Worm (Caenorhabditis elegans): ENCODE measurements around the gene hlh-34.

The hlh-34 gene

ce11 chrV:13671911-13672639 lies 35.1 kb downstream of the hlh-34 start, which contains the start of the genes mip-2 and F58G11.4 (continued):
- TF ChIP-seq lsl-1 (GFP tag; optimal IDR thresholded peaks at IDR 0.05) (peak; percentile 90), D2030.7 (GFP tag; IDR thresholded peaks at IDR 0.05) (peak; percentile 43), snpc-1.1 (tag; optimal IDR thresholded peaks at IDR 0.05; ENCODE audit: insufficient read depth) (no peak), nhr-80 (tag; optimal IDR thresholded peaks at IDR 0.05) (no peak), rpc-1 (optimal IDR thresholded peaks at IDR 0.05) (no peak), rpc-1 (tag; optimal IDR thresholded peaks at IDR 0.05) (no peak), snpc-4 (GFP tag; optimal IDR thresholded peaks at IDR 0.05) (no peak), snpc-4 (tag; optimal IDR thresholded peaks at IDR 0.05) (no peak), F23B12.7 (tag; optimal IDR thresholded peaks at IDR 0.05; ENCODE audit: insufficient read depth) (no peak), F49E8.2 (tag; optimal IDR thresholded peaks at IDR 0.05; ENCODE audit: insufficient read depth) (no peak), madf-6 (GFP tag; IDR thresholded peaks at IDR 0.05) (peak; percentile 94), zfh-2 (GFP tag; conservative IDR thresholded peaks at IDR 0.05) (no peak), fkh-3 (tag; optimal IDR thresholded peaks at IDR 0.05) (no peak), mes-4 (tag; optimal IDR thresholded peaks at IDR 0.05) (no peak), lsy-27 (tag; optimal IDR thresholded peaks at IDR 0.05; ENCODE audit: borderline replicate concordance, insufficient read depth) (no peak), madf-3 (GFP tag; IDR thresholded peaks at IDR 0.05) (no peak), cebp-2 (GFP tag; IDR thresholded peaks at IDR 0.05) (no peak), mcd-1 (GFP tag; IDR thresholded peaks at IDR 0.05) (0 out of 2 replicates have a peak, but pooled peaks have one; percentile 25), unc-130 (GFP tag; optimal IDR thresholded peaks at IDR 0.05) (no peak), mxl-1 (tag; optimal IDR thresholded peaks at IDR 0.05) (no peak), F33H1.4 (GFP tag; IDR thresholded peaks at IDR 0.05) (peak; percentile 43), die-1 (tag; optimal IDR thresholded peaks at IDR 0.05) (no peak), K12H6.12 (tag; optimal IDR thresholded peaks at IDR 0.05) (no peak)

- peak; percentile 76 for TF ChIP-seq lin-26 (GFP tag; IDR thresholded peaks at IDR 0.05)
- no peak for TF ChIP-seq gei-17 (GFP tag; optimal IDR thresholded peaks at IDR 0.05)
- TF ChIP-seq rcor-1 (GFP tag; IDR thresholded peaks at IDR 0.05) = peak; percentile 59
- TF ChIP-seq ztf-18 (tag; optimal IDR thresholded peaks at IDR 0.05) = peak; percentile 24
- no peak for TF ChIP-seq somi-1 (GFP tag; optimal IDR thresholded peaks at IDR 0.05)
- no peak for TF ChIP-seq rpc-1 (optimal IDR thresholded peaks at IDR 0.05)
- TF ChIP-seq rpc-1 (tag; optimal IDR thresholded peaks at IDR 0.05) = no peak
- TF ChIP-seq xnd-1 (tag; optimal IDR thresholded peaks at IDR 0.05) = peak; percentile 23
- TF ChIP-seq hlh-26 (GFP tag; conservative IDR thresholded peaks at IDR 0.05) = no peak
- TF ChIP-seq F23B12.7 (tag; optimal IDR thresholded peaks at IDR 0.05; ENCODE audit: insufficient read depth) = no peak
- TF ChIP-seq akir-1 (GFP tag; optimal IDR thresholded peaks at IDR 0.05) = no peak
- TF ChIP-seq nfya-1 (tag; optimal IDR thresholded peaks at IDR 0.05; ENCODE audit: borderline replicate concordance, insufficient read depth) = no peak
- peak; percentile 72 for TF ChIP-seq madf-6 (GFP tag; IDR thresholded peaks at IDR 0.05)
- TF ChIP-seq B0336.3 (GFP tag; IDR thresholded peaks at IDR 0.05) = peak; percentile 12; the same call in 1 of the 2 replicates
- TF ChIP-seq ceh-27 (GFP tag; optimal IDR thresholded peaks at IDR 0.05) = no peak
- no peak for TF ChIP-seq nhr-27 (tag; optimal IDR thresholded peaks at IDR 0.05)
- no peak for TF ChIP-seq B0019.2 (GFP tag; conservative IDR thresholded peaks at IDR 0.05)
- no peak for TF ChIP-seq cebp-1 (GFP tag; IDR thresholded peaks at IDR 0.05)
- TF ChIP-seq cebp-1 (tag; optimal IDR thresholded peaks at IDR 0.05) = peak; percentile 44
- no peak for TF ChIP-seq ztf-26 (tag; optimal IDR thresholded peaks at IDR 0.05)
- peak; percentile 19 for TF ChIP-seq lsl-1 (GFP tag; optimal IDR thresholded peaks at IDR 0.05)
- no peak for TF ChIP-seq mcd-1 (GFP tag; IDR thresholded peaks at IDR 0.05)
- no peak for TF ChIP-seq egrh-3 (GFP tag; IDR thresholded peaks at IDR 0.05)
- no peak for TF ChIP-seq egl-44 (GFP tag; IDR thresholded peaks at IDR 0.05)
- TF ChIP-seq Y53F4B.3 (GFP tag; IDR thresholded peaks at IDR 0.05) = no peak
- peak; percentile 83 for TF ChIP-seq snpc-3.4 (tag; optimal IDR thresholded peaks at IDR 0.05)
- peak; percentile 59; the same call in 1 of the 2 replicates for TF ChIP-seq ceh-100 (GFP tag; IDR thresholded peaks at IDR 0.05)
- TF ChIP-seq Y79H2A.3 (GFP tag; conservative IDR thresholded peaks at IDR 0.05) = 0 out of 2 replicates have a peak, but pooled peaks have one; percentile 42
- peak; percentile 10 for TF ChIP-seq snpc-1.3 (tag; optimal IDR thresholded peaks at IDR 0.05; ENCODE audit: insufficient read depth)
Measured at ce11 chrV:13669170-13669569, 38.0 kb downstream of the hlh-34 start.

Measured in whole organism, young adult.